Fruit fly (Drosophila melanogaster) S2 (cell line): ENCODE measurements around the gene CG1640.

ENCODE experiments used
- CG8478 ChIP-seq: fragments of >200 bp; optimal IDR thresholded peaks from 2 replicates; lab custom pipeline; 2018
- CTCF ChIP-seq, 2 experiments: fragments of >200 bp; optimal IDR thresholded peaks; 2 replicates each; lab custom pipeline; 2018

CG1640 gene

dm6 chrX:13358240-13358799, 12.1 kb upstream of the CG1640 start:
- TF ChIP-seq CG8478 (lab: Kevin White, UChicago) (no peak), CTCF (optimal IDR thresholded peaks at IDR 0.05; lab: Kevin White, UChicago) (no peak)

- TF ChIP-seq CG8478 (lab: Kevin White, UChicago) (no peak), CTCF (optimal IDR thresholded peaks at IDR 0.05; lab: Kevin White, UChicago) (no peak)
These were observed 11.5 kb upstream of the CG1640 start, which contains the start of gene Syt12 for dm6 chrX:13358948-13359347. Gene Syt12, plus strand, starts transcription at chrX:13359248.

dm6 chrX:13368149-13368548, 2.3 kb upstream of the CG1640 start, which contains the start of gene dmrt11E:
Gene dmrt11E, plus strand, starts transcription at chrX:13368191.
- TF ChIP-seq CTCF (optimal IDR thresholded peaks at IDR 0.05; lab: Kevin White, UChicago): no peak
- TF ChIP-seq CG8478 (lab: Kevin White, UChicago): no peak

dm6 chrX:13369438-13369837, 968 bp upstream of the CG1640 start:
- TF ChIP-seq CTCF (optimal IDR thresholded peaks at IDR 0.05; lab: Kevin White, UChicago) (no peak), CG8478 (lab: Kevin White, UChicago) (no peak)

- TF ChIP-seq CG8478 (lab: Kevin White, UChicago): no peak
- no peak for TF ChIP-seq CTCF (optimal IDR thresholded peaks at IDR 0.05; lab: Kevin White, UChicago)
These were observed 659 bp downstream of the CG1640 start for dm6 chrX:13370826-13371703.

dm6 chrX:13371704-13372049, 1.3 kb downstream of the CG1640 start:
- TF ChIP-seq CTCF (optimal IDR thresholded peaks at IDR 0.05; lab: Kevin White, UChicago) (no peak), CG8478 (lab: Kevin White, UChicago) (no peak)

- no peak for TF ChIP-seq CTCF (optimal IDR thresholded peaks at IDR 0.05; lab: Kevin White, UChicago)
- no peak for TF ChIP-seq CG8478 (lab: Kevin White, UChicago)
These were observed 2.1 kb downstream of the CG1640 start for dm6 chrX:13372512-13372911.

dm6 chrX:13373239-13374153, 3.1 kb downstream of the CG1640 start:
- TF ChIP-seq CG8478 (lab: Kevin White, UChicago): no peak
- TF ChIP-seq CTCF (optimal IDR thresholded peaks at IDR 0.05; lab: Kevin White, UChicago): peak in 1 of 2 experiments; percentile 4

- TF ChIP-seq CTCF (optimal IDR thresholded peaks at IDR 0.05; lab: Kevin White, UChicago): no peak
These were observed 3.7 kb downstream of the CG1640 start for dm6 chrX:13374154-13374536.

dm6 chrX:13374979-13375378, 4.6 kb downstream of the CG1640 start:
- TF ChIP-seq CG8478 (lab: Kevin White, UChicago) (no peak), CTCF (optimal IDR thresholded peaks at IDR 0.05; lab: Kevin White, UChicago) (no peak)

dm6 chrX:13375489-13375997, 5.1 kb downstream of the CG1640 start:
- TF ChIP-seq CTCF (optimal IDR thresholded peaks at IDR 0.05; lab: Kevin White, UChicago): no peak
- TF ChIP-seq CG8478 (lab: Kevin White, UChicago): no peak

- TF ChIP-seq CG8478 (lab: Kevin White, UChicago): no peak
- TF ChIP-seq CTCF (optimal IDR thresholded peaks at IDR 0.05; lab: Kevin White, UChicago): no peak
These were observed 6.1 kb downstream of the CG1640 start for dm6 chrX:13376520-13376919.

- TF ChIP-seq CTCF (optimal IDR thresholded peaks at IDR 0.05; lab: Kevin White, UChicago): no peak
- TF ChIP-seq CG8478 (lab: Kevin White, UChicago): no peak
These were observed 13.4 kb downstream of the CG1640 start for dm6 chrX:13383770-13384169.

dm6 chrX:13384177-13384576, 13.8 kb downstream of the CG1640 start:
- no peak for TF ChIP-seq CG8478 (lab: Kevin White, UChicago)
- TF ChIP-seq CTCF (optimal IDR thresholded peaks at IDR 0.05; lab: Kevin White, UChicago): no peak
